Worm (Caenorhabditis elegans) whole organism, L2 larva: ENCODE data around the gene nfya-1.
"Not testable (repeated sequence)": the region's sequence is repeated elsewhere in the genome, so short reads cannot be mapped to it uniquely, and the experiment has no call there.

Experiments used
- C34F6.9 ChIP-seq: fragments of 150-350 bp; optimal IDR thresholded peaks from 2 replicates; lab custom pipeline; 2014; ENCODE audit warnings: missing biosample characterization, missing genetic modification characterization
- F13H6.1 ChIP-seq: sonication (generic microtip); optimal IDR thresholded peaks from 2 replicates; lab custom pipeline; 2016; ENCODE audit warnings: missing genetic modification characterization, missing compliant biosample characterization
- R02D3.7 ChIP-seq: fragments of 150-350 bp; optimal IDR thresholded peaks from 2 replicates; lab custom pipeline; 2014; ENCODE audit warnings: missing biosample characterization, missing genetic modification characterization
- ZK546.5 ChIP-seq: sonication (generic microtip); optimal IDR thresholded peaks from 2 replicates; lab custom pipeline; 2017; ENCODE audit warnings: missing biosample characterization, missing genetic modification characterization
- alr-1 ChIP-seq: fragments of 150-350 bp; optimal IDR thresholded peaks from 2 replicates; lab custom pipeline; 2014; ENCODE audit warnings: missing biosample characterization, missing genetic modification characterization
- ceh-16 ChIP-seq: fragments of 150-350 bp; optimal IDR thresholded peaks from 2 replicates; lab custom pipeline; 2014; ENCODE audit warnings: missing biosample characterization, missing genetic modification characterization
- ceh-82 ChIP-seq: fragments of 150-350 bp; optimal IDR thresholded peaks from 2 replicates; lab custom pipeline; 2014; ENCODE audit warnings: missing biosample characterization, missing genetic modification characterization
- crh-2 ChIP-seq: sonication (generic microtip); optimal IDR thresholded peaks from 2 replicates; lab custom pipeline; 2017; ENCODE audit warnings: missing biosample characterization, missing genetic modification characterization
- dmd-4 ChIP-seq: sonication (generic microtip); optimal IDR thresholded peaks from 2 replicates; lab custom pipeline; 2017; ENCODE audit warnings: missing biosample characterization, missing genetic modification characterization
- egl-27 ChIP-seq: sonication (generic microtip); optimal IDR thresholded peaks from 3 replicates; lab custom pipeline; 2017; ENCODE audit warnings: missing biosample characterization, missing genetic modification reagents, missing genetic modification characterization
- elt-1 ChIP-seq: fragments of 150-350 bp; optimal IDR thresholded peaks from 2 replicates; lab custom pipeline; 2014; ENCODE audit warnings: missing biosample characterization, missing genetic modification characterization
- fos-1 ChIP-seq: fragments of 150-350 bp; optimal IDR thresholded peaks from 2 replicates; lab custom pipeline; 2014; ENCODE audit warnings: missing biosample characterization, missing genetic modification characterization
- gmeb-1 ChIP-seq: fragments of 150-350 bp; optimal IDR thresholded peaks from 2 replicates; lab custom pipeline; 2014; ENCODE audit warnings: missing biosample characterization, missing genetic modification characterization
- lin-11 ChIP-seq: fragments of 150-350 bp; sonication (generic microtip); optimal IDR thresholded peaks from 2 replicates; lab custom pipeline; 2014; ENCODE audit warnings: missing biosample characterization, missing genetic modification characterization, inconsistent platforms, mixed read lengths
- lin-39 ChIP-seq: fragments of 150-350 bp; optimal IDR thresholded peaks from 2 replicates; lab custom pipeline; 2014; ENCODE audit warnings: missing biosample characterization, missing genetic modification reagents, missing genetic modification characterization
- mbf-1 ChIP-seq: sonication (generic microtip); optimal IDR thresholded peaks from 2 replicates; lab custom pipeline; 2017; ENCODE audit warnings: missing biosample characterization, missing genetic modification characterization
- mdl-1 ChIP-seq, 2 experiments: fragments of 150-350 bp in 1 of 2; sonication (generic microtip) in 1 of 2; optimal IDR thresholded peaks; 2 replicates each; lab custom pipeline; 2017; ENCODE audit warnings: missing biosample characterization in 2 of 2, missing genetic modification characterization in 2 of 2
- nhr-11 ChIP-seq: fragments of 150-350 bp; optimal IDR thresholded peaks from 2 replicates; lab custom pipeline; 2014; ENCODE audit warnings: missing biosample characterization, missing genetic modification characterization
- nhr-12 ChIP-seq: fragments of 150-350 bp; optimal IDR thresholded peaks from 2 replicates; lab custom pipeline; 2014; ENCODE audit warnings: missing biosample characterization, missing genetic modification characterization
- nhr-129 ChIP-seq: fragments of 150-350 bp; optimal IDR thresholded peaks from 2 replicates; lab custom pipeline; 2014; ENCODE audit warnings: missing biosample characterization, missing genetic modification characterization
- nhr-23 ChIP-seq: fragments of 150-350 bp; optimal IDR thresholded peaks from 2 replicates; lab custom pipeline; 2014; ENCODE audit warnings: missing biosample characterization, missing genetic modification reagents, missing genetic modification characterization
- nhr-25 ChIP-seq: fragments of 150-350 bp; sonication (generic microtip); optimal IDR thresholded peaks from 3 replicates; lab custom pipeline; 2014; ENCODE audit warnings: missing biosample characterization, missing genetic modification characterization
- nhr-6 ChIP-seq: fragments of 150-350 bp; optimal IDR thresholded peaks from 2 replicates; lab custom pipeline; 2014; ENCODE audit warnings: missing biosample characterization, missing genetic modification characterization
- nhr-77 ChIP-seq: fragments of 150-350 bp; optimal IDR thresholded peaks from 2 replicates; lab custom pipeline; 2014; ENCODE audit warnings: missing biosample characterization, missing genetic modification characterization
- peb-1 ChIP-seq: fragments of 150-350 bp; optimal IDR thresholded peaks from 2 replicates; lab custom pipeline; 2014; ENCODE audit warnings: missing biosample characterization, missing genetic modification characterization
- sem-4 ChIP-seq: fragments of 150-350 bp; optimal IDR thresholded peaks from 2 replicates; lab custom pipeline; 2014; ENCODE audit warnings: missing biosample characterization, missing genetic modification reagents, missing genetic modification characterization
- sma-3 ChIP-seq: sonication (generic microtip); optimal IDR thresholded peaks from 2 replicates; lab custom pipeline; 2016; ENCODE audit warnings: missing genetic modification reagents, missing genetic modification characterization, missing compliant biosample characterization
- sma-9 ChIP-seq, 2 experiments: fragments of 150-350 bp in 1 of 2; sonication (generic microtip) in 1 of 2; optimal IDR thresholded peaks; 2 replicates each; lab custom pipeline; 2014 to 2016; ENCODE audit warnings: missing genetic modification characterization in 2 of 2, mild to moderate bottlenecking in 1 of 2, missing biosample characterization in 1 of 2, missing compliant biosample characterization in 1 of 2, missing genetic modification reagents in 1 of 2, moderate library complexity in 1 of 2
- snpc-4 ChIP-seq: fragments of 150-350 bp; optimal IDR thresholded peaks from 2 replicates; lab custom pipeline; 2014; ENCODE audit warnings: missing biosample characterization, missing genetic modification characterization
- unc-62 ChIP-seq: fragments of 150-350 bp; optimal IDR thresholded peaks from 2 replicates; lab custom pipeline; 2014; ENCODE audit warnings: missing biosample characterization, missing genetic modification reagents, missing genetic modification characterization
- zag-1 ChIP-seq: fragments of 150-350 bp; optimal IDR thresholded peaks from 2 replicates; lab custom pipeline; 2014; ENCODE audit warnings: missing biosample characterization, missing genetic modification characterization
- ztf-1 ChIP-seq: fragments of 200-800 bp; sonication (Bioruptor generic); conservative IDR thresholded peaks from 2 replicates; pipeline ENCODE4 v1.3.6; 2022; ENCODE audit warnings: missing genetic modification characterization, missing compliant biosample characterization
- ztf-4 ChIP-seq: fragments of 150-350 bp; optimal IDR thresholded peaks from 2 replicates; lab custom pipeline; 2014; ENCODE audit warnings: missing biosample characterization, missing genetic modification characterization

nfya-1 gene

ce11 chrX:11965663-11966304, 19.1 kb upstream of the nfya-1 start, which contains the start of gene sams-1 (continued):
- no peak for TF ChIP-seq nhr-6 (tag; lab: Kevin White, UChicago)
- no peak for TF ChIP-seq elt-1 (tag; lab: Kevin White, UChicago)
- no peak for TF ChIP-seq unc-62 (GFP tag; lab: Kevin White, UChicago)
- no peak for TF ChIP-seq C34F6.9 (tag; lab: Kevin White, UChicago)
- no peak for TF ChIP-seq sem-4
- TF ChIP-seq F13H6.1 = no peak

DNA sequence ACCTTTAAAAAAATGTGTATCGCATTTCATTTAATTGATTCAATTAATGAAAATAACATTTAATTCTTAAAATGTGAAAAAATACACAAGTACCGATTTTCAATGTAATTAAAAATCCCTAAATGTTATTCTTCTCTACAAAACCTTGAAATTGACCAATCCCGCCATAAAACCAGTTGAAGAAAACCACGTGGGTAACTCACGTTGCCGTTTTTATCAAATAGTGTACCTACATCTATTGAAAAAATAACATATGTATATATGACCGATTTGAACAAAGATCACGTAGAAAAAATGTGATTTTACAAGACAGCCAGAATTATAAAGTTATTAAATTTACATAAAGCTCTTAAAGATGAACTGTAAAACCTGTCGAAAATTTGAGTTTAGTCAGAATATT, 18.5 kb upstream of the nfya-1 start:
- no peak for TF ChIP-seq ztf-1
- TF ChIP-seq zag-1 = no peak
- peak; percentile 39 for TF ChIP-seq nhr-25
- no peak for TF ChIP-seq nhr-23 (tag; lab: Kevin White, UChicago)
- no peak for TF ChIP-seq nhr-129 (tag; lab: Kevin White, UChicago)
- TF ChIP-seq R02D3.7 = no peak
- TF ChIP-seq dmd-4 = no peak
- peak; percentile 79 for TF ChIP-seq sma-9 (GFP tag; optimal IDR thresholded peaks at IDR 0.05; lab: Kevin White, UChicago)
- no peak for TF ChIP-seq sma-9 (tag; optimal IDR thresholded peaks at IDR 0.05; lab: Kevin White, UChicago)
- TF ChIP-seq sem-4 = no peak
- no peak for TF ChIP-seq alr-1 (tag; lab: Kevin White, UChicago)
- peak; percentile 20 for TF ChIP-seq sma-3 (GFP tag; lab: Kevin White, UChicago)
- TF ChIP-seq, all 48 proteins: peak for 3

ce11 chrX:11964555-11964954, 17.9 kb upstream of the nfya-1 start:
- no peak for TF ChIP-seq nhr-12 (tag; lab: Kevin White, UChicago)
- no peak for TF ChIP-seq elt-1 (tag; lab: Kevin White, UChicago)
- peak; percentile 73 for TF ChIP-seq sma-9 (GFP tag; optimal IDR thresholded peaks at IDR 0.05; lab: Kevin White, UChicago)
- no peak for TF ChIP-seq sma-9 (tag; optimal IDR thresholded peaks at IDR 0.05; lab: Kevin White, UChicago)
- TF ChIP-seq fos-1 = peak; percentile 82

DNA sequence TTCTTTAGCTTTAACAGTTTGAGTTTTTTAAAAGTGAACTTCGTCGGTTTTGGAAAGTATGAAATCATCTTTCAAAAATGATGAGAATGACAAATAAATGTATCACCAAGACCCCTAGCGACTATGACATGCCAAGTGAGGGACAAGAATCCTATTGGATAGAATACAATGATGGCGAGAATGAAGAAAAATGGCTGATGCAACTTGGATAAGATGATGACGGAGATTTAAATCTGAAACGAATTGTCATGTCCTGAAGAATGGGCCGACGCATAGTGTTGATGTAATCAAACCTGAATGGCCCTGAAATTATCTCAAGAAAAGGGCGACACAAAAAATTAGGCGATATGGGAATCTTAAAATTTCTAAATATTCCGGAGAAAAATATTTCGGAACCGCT, 17.0 kb upstream of the nfya-1 start:
- TF ChIP-seq nhr-25 (peak; percentile 12), crh-2 (tag; lab: Kevin White, UChicago) (no peak), sma-9 (GFP tag; optimal IDR thresholded peaks at IDR 0.05; lab: Kevin White, UChicago) (peak; percentile 47), sma-9 (tag; optimal IDR thresholded peaks at IDR 0.05; lab: Kevin White, UChicago) (no peak), nhr-77 (no peak), elt-1 (tag; lab: Kevin White, UChicago) (peak; percentile 58), ceh-16 (tag; lab: Kevin White, UChicago) (peak; percentile 72)

DNA sequence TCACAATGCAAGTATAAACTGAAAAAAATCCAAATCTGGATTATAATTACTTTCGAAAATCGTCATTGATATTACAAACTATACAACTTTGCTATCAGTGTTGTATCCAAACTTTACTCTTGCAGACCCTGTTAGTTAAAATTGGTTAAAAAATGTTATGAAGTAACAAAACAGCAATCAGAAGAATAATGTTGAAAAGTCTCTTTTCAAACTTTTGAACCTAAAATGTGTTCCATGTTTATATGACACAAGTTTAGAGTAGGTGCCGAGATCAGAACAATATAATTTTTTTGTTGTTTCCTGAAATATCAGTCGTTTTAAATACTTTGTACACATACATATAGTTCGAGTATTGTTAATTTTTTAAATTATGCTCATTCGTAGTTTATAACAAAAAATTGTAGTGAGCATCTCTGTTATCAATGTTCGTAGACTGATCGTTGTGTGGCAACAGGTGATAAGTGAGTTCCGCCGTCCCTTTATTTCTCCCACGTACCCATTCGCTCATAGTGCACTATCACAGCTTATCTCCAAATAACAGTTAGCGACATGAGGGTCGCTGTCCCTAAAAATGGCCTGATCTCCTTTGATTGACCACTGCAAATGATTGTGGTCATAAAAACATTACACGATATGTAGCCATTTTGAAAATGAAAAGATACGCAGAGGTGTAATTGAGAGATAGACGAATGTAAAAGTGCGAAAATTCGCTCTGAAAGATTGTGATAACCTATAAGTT, 15.6 kb upstream of the nfya-1 start:
- TF ChIP-seq ceh-82 (no peak), crh-2 (tag; lab: Kevin White, UChicago) (peak; percentile 56), lin-11 (tag; lab: Kevin White, UChicago) (no peak), fos-1 (peak; percentile 71), F13H6.1 (peak; percentile 19), sma-3 (GFP tag; lab: Kevin White, UChicago) (peak; percentile 16), egl-27 (peak; percentile 34), mdl-1 (tag; optimal IDR thresholded peaks at IDR 0.05; lab: Kevin White, UChicago) (peak in 1 of 2 experiments; percentile 32), nhr-11 (tag; lab: Kevin White, UChicago) (no peak), sma-9 (GFP tag; optimal IDR thresholded peaks at IDR 0.05; lab: Kevin White, UChicago) (peak; percentile 54), sma-9 (tag; optimal IDR thresholded peaks at IDR 0.05; lab: Kevin White, UChicago) (no peak)

DNA sequence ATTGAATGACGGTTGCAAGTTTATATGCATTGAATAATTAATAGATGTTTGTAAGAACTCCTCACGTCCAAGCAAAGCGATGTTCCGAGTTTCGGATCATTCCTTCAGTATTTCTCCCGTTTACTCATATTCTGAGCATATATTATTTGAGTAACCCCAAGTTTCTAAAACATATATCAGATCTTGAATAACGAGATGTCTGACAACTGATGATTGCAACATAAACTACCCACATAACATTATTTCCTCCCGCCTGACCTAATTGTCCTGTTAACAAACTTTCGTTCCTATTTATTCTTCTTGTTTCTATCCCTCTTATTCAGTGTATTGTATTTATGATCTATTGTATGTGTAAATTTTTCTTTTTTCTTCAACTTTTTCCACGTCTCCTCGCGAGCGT, 14.5 kb upstream of the nfya-1 start, which contains the start of gene C49F5.13:
TSS of gene C49F5.13 (plus strand) at position 301 of the 400 bp plus-strand sequence.
- not testable (repeated sequence) for TF ChIP-seq crh-2 (tag; lab: Kevin White, UChicago); sem-4; nhr-12 (tag; lab: Kevin White, UChicago)
- TF ChIP-seq, all 48 proteins: peak for 0; not testable (repeated sequence) for 48

DNA sequence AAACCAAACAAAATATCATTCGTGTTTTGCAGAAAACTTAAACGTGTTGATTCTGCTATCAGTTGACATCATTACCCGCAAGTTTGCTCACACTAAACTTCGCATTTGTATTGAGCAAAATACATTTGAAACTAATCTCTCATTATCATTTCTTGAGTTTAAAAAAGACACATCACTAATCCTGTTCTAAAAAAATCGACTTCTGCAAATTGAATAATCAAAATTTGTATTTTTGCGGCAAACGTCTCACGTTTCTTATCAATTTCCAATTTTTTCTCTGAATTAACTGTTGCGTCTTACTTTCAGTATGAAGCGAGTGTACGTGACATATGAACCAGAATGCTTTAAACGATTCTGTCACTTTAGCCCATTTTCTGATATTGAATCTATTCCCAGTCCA, 13.2 kb upstream of the nfya-1 start, which contains the start of gene C49F5.8:
TSS of gene C49F5.8 (plus strand) at position 301 of the 400 bp plus-strand sequence.
- TF ChIP-seq ztf-4 (tag; lab: Kevin White, UChicago) (no peak), lin-11 (tag; lab: Kevin White, UChicago) (no peak), lin-39 (tag; lab: Kevin White, UChicago) (no peak), zag-1 (no peak), nhr-129 (tag; lab: Kevin White, UChicago) (no peak), dmd-4 (no peak), mbf-1 (no peak), nhr-25 (no peak), nhr-23 (tag; lab: Kevin White, UChicago) (no peak), ZK546.5 (no peak), gmeb-1 (no peak), R02D3.7 (no peak), peb-1 (tag; lab: Kevin White, UChicago) (no peak), egl-27 (no peak), snpc-4 (no peak)
